Fruit fly (Drosophila melanogaster): ENCODE data around the gene Axs.

Gene Axs

dm6 chrX:16692325-16692724 is 8.6 kb upstream of the Axs start (continued):
- TF ChIP-seq CG10565 (GFP tag; optimal IDR thresholded peaks at IDR 0.05) (no peak), Mad (GFP tag; optimal IDR thresholded peaks at IDR 0.05) (no peak), nmo (GFP tag; optimal IDR thresholded peaks at IDR 0.05) (peak; percentile 29), CG2129 (GFP tag; IDR thresholded peaks at IDR 0.05; ENCODE audit: partially characterized antibody) (no peak), Xrp1 (GFP tag; IDR thresholded peaks at IDR 0.05) (no peak), ATbp (GFP tag; optimal IDR thresholded peaks at IDR 0.05) (no peak), Hmx (GFP tag; optimal IDR thresholded peaks at IDR 0.05) (no peak), CG17359 (tag; optimal IDR thresholded peaks at IDR 0.05) (no peak), CG12942 (GFP tag; optimal IDR thresholded peaks at IDR 0.05) (no peak), CG17802 (tag; optimal IDR thresholded peaks at IDR 0.05) (no peak), ssp (GFP tag; IDR thresholded peaks at IDR 0.05) (no peak), pita (GFP tag; optimal IDR thresholded peaks at IDR 0.05) (no peak), CG11085 (GFP tag; IDR thresholded peaks at IDR 0.05) (no peak), tin (GFP tag; optimal IDR thresholded peaks at IDR 0.05) (no peak), pan (optimal IDR thresholded peaks at IDR 0.05) (no peak), pan (GFP tag; optimal IDR thresholded peaks at IDR 0.05 in 1 of 2, IDR thresholded peaks at IDR 0.05 in 1 of 2) (no peak), jing (GFP tag; optimal IDR thresholded peaks at IDR 0.05) (no peak), CG14965 (GFP tag; optimal IDR thresholded peaks at IDR 0.05; ENCODE audit: borderline replicate concordance) (no peak), CG13894 (tag; optimal IDR thresholded peaks at IDR 0.05) (no peak), CG15601 (tag; optimal IDR thresholded peaks at IDR 0.05) (no peak), Med (GFP tag) (no peak), CG6813 (GFP tag; optimal IDR thresholded peaks at IDR 0.05) (no peak), az2 (GFP tag; optimal IDR thresholded peaks at IDR 0.05) (no peak), Mes4 (GFP tag; optimal IDR thresholded peaks at IDR 0.05) (no peak), CG31388 (GFP tag; optimal IDR thresholded peaks at IDR 0.05) (no peak), peb (GFP tag; IDR thresholded peaks at IDR 0.05) (no peak), Ssrp (tag; optimal IDR thresholded peaks at IDR 0.05) (peak; percentile 17), CG6765 (GFP tag; optimal IDR thresholded peaks at IDR 0.05) (no peak), CG8924 (tag; optimal IDR thresholded peaks at IDR 0.05) (peak; percentile 20), kay (GFP tag; optimal IDR thresholded peaks at IDR 0.05) (no peak), CG12744 (GFP tag; optimal IDR thresholded peaks at IDR 0.05) (no peak), Hand (GFP tag; optimal IDR thresholded peaks at IDR 0.05) (no peak), Jarid2 (GFP tag; optimal IDR thresholded peaks at IDR 0.05) (no peak), sob (GFP tag; IDR thresholded peaks at IDR 0.05) (no peak), caup (GFP tag; optimal IDR thresholded peaks at IDR 0.05; ENCODE audit: severe bottlenecking) (no peak), Gsc (GFP tag; IDR thresholded peaks at IDR 0.05) (no peak), CG10543 (GFP tag; optimal IDR thresholded peaks at IDR 0.05) (no peak), crol (GFP tag; IDR thresholded peaks at IDR 0.05) (no peak), slp2 (GFP tag; optimal IDR thresholded peaks at IDR 0.05) (no peak), CG31441 (GFP tag; IDR thresholded peaks at IDR 0.05) (peak; percentile 37; the same call in 1 of the 2 replicates), Bgb (GFP tag; IDR thresholded peaks at IDR 0.05; ENCODE audit: partially characterized antibody) (no peak), CG6654 (GFP tag; optimal IDR thresholded peaks at IDR 0.05) (no peak), CG30431 (GFP tag; optimal IDR thresholded peaks at IDR 0.05) (no peak), chm (GFP tag; IDR thresholded peaks at IDR 0.05) (no peak), usp (GFP tag; optimal IDR thresholded peaks at IDR 0.05) (no peak), danr (GFP tag; IDR thresholded peaks at IDR 0.05) (no peak), Taf1 (GFP tag; IDR thresholded peaks at IDR 0.05) (no peak), ems (GFP tag; optimal IDR thresholded peaks at IDR 0.05) (no peak), dysf (GFP tag; IDR thresholded peaks at IDR 0.05) (no peak), dm (GFP tag; optimal IDR thresholded peaks at IDR 0.05) (no peak), pum (GFP tag; optimal IDR thresholded peaks at IDR 0.05) (no peak), H2.0 (GFP tag; IDR thresholded peaks at IDR 0.05) (no peak)

Measured in whole organism, embryonic.